Fruit fly (Drosophila melanogaster) whole organism: ENCODE measurements around the gene Mtp.

Source experiments
- CG8478 ChIP-seq: fragments of >200 bp; optimal IDR thresholded peaks from 2 replicates; lab custom pipeline; 2018; ENCODE audit warnings: inconsistent platforms
- Dll ChIP-seq: fragments of >200 bp; optimal IDR thresholded peaks from 2 replicates; lab custom pipeline; 2017
- EcR ChIP-seq, 2 experiments: fragments of >200 bp; optimal IDR thresholded peaks; 2 replicates each; lab custom pipeline; 2017; ENCODE audit warnings: missing biosample characterization in 2 of 2, missing genetic modification characterization in 2 of 2, missing genetic modification reagents in 2 of 2
- pan ChIP-seq: fragments of >200 bp; optimal IDR thresholded peaks from 2 replicates; lab custom pipeline; 2017
- psq ChIP-seq: fragments of >200 bp; optimal IDR thresholded peaks from 2 replicates; lab custom pipeline; 2017
- usp ChIP-seq: fragments of >200 bp; optimal IDR thresholded peaks from 2 replicates; lab custom pipeline; 2017; ENCODE audit warnings: missing biosample characterization, missing genetic modification characterization, mixed read lengths

Gene Mtp

dm6 chr2L:20934678-20935077, 12.0 kb upstream of the Mtp start:
- TF ChIP-seq Dll (no peak), EcR (GFP tag; optimal IDR thresholded peaks at IDR 0.05; lab: Kevin White, UChicago) (no peak), usp (GFP tag; lab: Kevin White, UChicago) (no peak), CG8478 (no peak), pan (lab: Kevin White, UChicago) (no peak), psq (lab: Kevin White, UChicago) (no peak)

dm6 chr2L:20934013-20934412, 11.3 kb upstream of the Mtp start, which contains the start of gene CG9270:
CG9270 (minus strand) TSS chr2L:20934113.
- TF ChIP-seq psq (lab: Kevin White, UChicago) (no peak), CG8478 (no peak), EcR (GFP tag; optimal IDR thresholded peaks at IDR 0.05; lab: Kevin White, UChicago) (no peak), usp (GFP tag; lab: Kevin White, UChicago) (no peak), Dll (no peak), pan (lab: Kevin White, UChicago) (no peak)

- no peak for TF ChIP-seq usp (GFP tag; lab: Kevin White, UChicago)
- no peak for TF ChIP-seq Dll
- no peak for TF ChIP-seq psq (lab: Kevin White, UChicago)
- TF ChIP-seq EcR (GFP tag; optimal IDR thresholded peaks at IDR 0.05; lab: Kevin White, UChicago): no peak
- no peak for TF ChIP-seq pan (lab: Kevin White, UChicago)
- TF ChIP-seq CG8478: no peak
These were observed 5.0 kb upstream of the Mtp start, which contains the start of gene Nthl1 for dm6 chr2L:20927653-20928052. Nthl1 (minus strand) TSS chr2L:20927860.

dm6 chr2L:20925975-20926374, 3.3 kb upstream of the Mtp start, which contains the start of gene RPA2:
RPA2 (minus strand) TSS chr2L:20926147.
- no peak for TF ChIP-seq pan (lab: Kevin White, UChicago)
- TF ChIP-seq Dll: no peak
- TF ChIP-seq psq (lab: Kevin White, UChicago): no peak
- no peak for TF ChIP-seq EcR (GFP tag; optimal IDR thresholded peaks at IDR 0.05; lab: Kevin White, UChicago)
- no peak for TF ChIP-seq CG8478
- TF ChIP-seq usp (GFP tag; lab: Kevin White, UChicago): no peak

dm6 chr2L:20923088-20923571, 454 bp upstream of the Mtp start:
- no peak for TF ChIP-seq usp (GFP tag; lab: Kevin White, UChicago)
- TF ChIP-seq CG8478: no peak
- no peak for TF ChIP-seq psq (lab: Kevin White, UChicago)
- TF ChIP-seq Dll: no peak
- no peak for TF ChIP-seq pan (lab: Kevin White, UChicago)
- no peak for TF ChIP-seq EcR (GFP tag; optimal IDR thresholded peaks at IDR 0.05; lab: Kevin White, UChicago)

- no peak for TF ChIP-seq EcR (GFP tag; optimal IDR thresholded peaks at IDR 0.05; lab: Kevin White, UChicago)
- TF ChIP-seq Dll: no peak
- no peak for TF ChIP-seq psq (lab: Kevin White, UChicago)
- no peak for TF ChIP-seq CG8478
- TF ChIP-seq usp (GFP tag; lab: Kevin White, UChicago): no peak
- no peak for TF ChIP-seq pan (lab: Kevin White, UChicago)
These were observed 3.9 kb downstream of the Mtp start, which contains the start of the genes CG43739 and sky for dm6 chr2L:20918733-20919132. CG43739 (minus strand) TSS chr2L:20918931. sky (minus strand) TSS chr2L:20918931.

dm6 chr2L:20918056-20918674, 4.5 kb downstream of the Mtp start:
- no peak for TF ChIP-seq EcR (GFP tag; optimal IDR thresholded peaks at IDR 0.05; lab: Kevin White, UChicago)
- no peak for TF ChIP-seq CG8478
- no peak for TF ChIP-seq Dll
- no peak for TF ChIP-seq psq (lab: Kevin White, UChicago)
- TF ChIP-seq usp (GFP tag; lab: Kevin White, UChicago): no peak

- TF ChIP-seq Dll (no peak), CG8478 (no peak), pan (lab: Kevin White, UChicago) (no peak), EcR (GFP tag; optimal IDR thresholded peaks at IDR 0.05; lab: Kevin White, UChicago) (no peak), psq (lab: Kevin White, UChicago) (no peak), usp (GFP tag; lab: Kevin White, UChicago) (no peak)
These were observed 5.2 kb downstream of the Mtp start for dm6 chr2L:20917235-20918055.

dm6 chr2L:20916672-20917209, 5.9 kb downstream of the Mtp start:
- TF ChIP-seq pan (lab: Kevin White, UChicago) (no peak), EcR (GFP tag; optimal IDR thresholded peaks at IDR 0.05; lab: Kevin White, UChicago) (no peak), Dll (no peak), usp (GFP tag; lab: Kevin White, UChicago) (no peak), psq (lab: Kevin White, UChicago) (no peak), CG8478 (no peak)

dm6 chr2L:20915224-20915623, 7.5 kb downstream of the Mtp start:
- TF ChIP-seq CG8478: no peak
- no peak for TF ChIP-seq usp (GFP tag; lab: Kevin White, UChicago)
- no peak for TF ChIP-seq Dll
- no peak for TF ChIP-seq EcR (GFP tag; optimal IDR thresholded peaks at IDR 0.05; lab: Kevin White, UChicago)
- no peak for TF ChIP-seq pan (lab: Kevin White, UChicago)
- TF ChIP-seq psq (lab: Kevin White, UChicago): no peak

dm6 chr2L:20913528-20913927, 9.1 kb downstream of the Mtp start:
- TF ChIP-seq Dll: no peak
- no peak for TF ChIP-seq usp (GFP tag; lab: Kevin White, UChicago)
- no peak for TF ChIP-seq EcR (GFP tag; optimal IDR thresholded peaks at IDR 0.05; lab: Kevin White, UChicago)
- no peak for TF ChIP-seq CG8478
- TF ChIP-seq psq (lab: Kevin White, UChicago): no peak
- no peak for TF ChIP-seq pan (lab: Kevin White, UChicago)
